Worm (Caenorhabditis elegans): ENCODE data around the gene Y113G7A.14.

Y113G7A.14 gene

ce11 chrV:20094908-20095307, 43.3 kb downstream of the Y113G7A.14 start, which contains the start of gene nlp-69:
Gene nlp-69 (minus strand): TSS chrV:20095008.
- no peak for TF ChIP-seq ztf-29 (GFP tag; IDR thresholded peaks at IDR 0.05)

ce11 chrV:20093940-20094339, 44.3 kb downstream of the Y113G7A.14 start:
- TF ChIP-seq ztf-29 (GFP tag; IDR thresholded peaks at IDR 0.05) (no peak), klf-2 (GFP tag; conservative IDR thresholded peaks at IDR 0.05) (no peak), ref-1 (GFP tag; conservative IDR thresholded peaks at IDR 0.05) (no peak), ztf-23 (GFP tag; IDR thresholded peaks at IDR 0.05) (no peak)

ce11 chrV:20090698-20091313, 47.5 kb downstream of the Y113G7A.14 start, which contains the start of the genes dcs-1 and sec-23:
Gene dcs-1 (minus strand): TSS chrV:20090743.
Gene sec-23 (plus strand): TSS chrV:20091263.
- TF ChIP-seq tab-1 (GFP tag; IDR thresholded peaks at IDR 0.05) (no peak), med-1 (GFP tag; optimal IDR thresholded peaks at IDR 0.05; ENCODE audit: insufficient read depth) (no peak), ref-1 (GFP tag; conservative IDR thresholded peaks at IDR 0.05) (no peak), ztf-29 (GFP tag; IDR thresholded peaks at IDR 0.05) (no peak), klf-2 (GFP tag; conservative IDR thresholded peaks at IDR 0.05) (no peak), T22C8.4 (GFP tag; IDR thresholded peaks at IDR 0.05) (no peak), flt-1 (GFP tag; IDR thresholded peaks at IDR 0.05) (no peak), ztf-23 (GFP tag; IDR thresholded peaks at IDR 0.05) (no peak), cog-1 (tag; optimal IDR thresholded peaks at IDR 0.05) (no peak)

ce11 chrV:20087635-20088034, 50.6 kb downstream of the Y113G7A.14 start, which contains the start of gene fre-1:
Gene fre-1 (minus strand): TSS chrV:20087735.
- TF ChIP-seq ztf-23 (GFP tag; IDR thresholded peaks at IDR 0.05) (no peak), T22C8.4 (GFP tag; IDR thresholded peaks at IDR 0.05) (no peak), flt-1 (GFP tag; IDR thresholded peaks at IDR 0.05) (no peak), med-1 (GFP tag; optimal IDR thresholded peaks at IDR 0.05; ENCODE audit: insufficient read depth) (no peak), tab-1 (GFP tag; IDR thresholded peaks at IDR 0.05) (no peak), cog-1 (tag; optimal IDR thresholded peaks at IDR 0.05) (no peak)

All from whole organism, midembryonic.